Worm (Caenorhabditis elegans): ENCODE measurements around the gene F36F12.2.

DNA sequence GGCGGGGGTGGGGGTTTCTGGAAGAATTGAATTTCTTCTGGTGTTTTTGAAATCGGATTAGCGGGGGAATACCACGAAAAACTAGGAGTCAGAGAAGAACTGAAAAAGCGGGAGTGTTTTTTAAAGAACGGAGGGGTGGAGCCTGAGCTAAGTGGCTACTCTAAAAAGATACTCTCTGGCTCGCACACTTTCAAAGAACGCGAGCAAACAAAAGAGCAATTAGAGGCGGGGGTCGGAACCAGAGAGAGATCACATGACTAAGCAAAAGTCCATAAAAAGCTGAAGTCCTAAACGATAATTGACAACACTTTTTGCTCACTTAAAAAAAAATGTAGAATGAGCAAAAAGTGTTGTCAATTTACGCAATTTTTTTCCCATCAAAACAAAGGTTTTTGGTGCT, 39.2 kb upstream of the F36F12.2 start:
- TF ChIP-seq nhr-28 (tag; optimal IDR thresholded peaks at IDR 0.05), result no peak
- TF ChIP-seq dmd-8 (GFP tag; IDR thresholded peaks at IDR 0.05), result no peak
- TF ChIP-seq jun-1 (tag; optimal IDR thresholded peaks at IDR 0.05), result no peak
- no peak for TF ChIP-seq lin-15B (tag; optimal IDR thresholded peaks at IDR 0.05)
- no peak for TF ChIP-seq dmd-6 (GFP tag; IDR thresholded peaks at IDR 0.05)
- no peak for TF ChIP-seq egl-27 (tag; optimal IDR thresholded peaks at IDR 0.05)
- TF ChIP-seq fos-1 (tag; optimal IDR thresholded peaks at IDR 0.05), result no peak
- no peak for TF ChIP-seq lin-13 (GFP tag; optimal IDR thresholded peaks at IDR 0.05)
- TF ChIP-seq ces-1 (GFP tag; optimal IDR thresholded peaks at IDR 0.05), result no peak
- no peak for TF ChIP-seq R02D3.7 (tag; optimal IDR thresholded peaks at IDR 0.05)
- no peak for TF ChIP-seq mdl-1 (tag; optimal IDR thresholded peaks at IDR 0.05)
- TF ChIP-seq F26F4.8 (GFP tag; conservative IDR thresholded peaks at IDR 0.05), result no peak
- no peak for TF ChIP-seq F49E8.2 (tag; optimal IDR thresholded peaks at IDR 0.05; ENCODE audit: borderline replicate concordance)
- no peak for TF ChIP-seq zfp-3 (GFP tag; conservative IDR thresholded peaks at IDR 0.05)
